Fruit fly (Drosophila melanogaster) whole organism, embryonic: ENCODE results near the gene RpL8.

Source experiments
- BtbVII ChIP-seq: fragments of 200-800 bp; sonication (Bioruptor generic); optimal IDR thresholded peaks from 3 replicates; lab custom pipeline; 2017; ENCODE audit warnings: missing biosample characterization, mild to moderate bottlenecking, missing genetic modification characterization
- CG1024 ChIP-seq: fragments of 200-800 bp; sonication (Bioruptor generic); IDR thresholded peaks from 2 replicates; pipeline ENCODE4 v1.3.6; 2022; ENCODE audit warnings: missing biosample characterization, missing genetic modification characterization
- CG10274 ChIP-seq: fragments of 200-800 bp; sonication (Bioruptor generic); optimal IDR thresholded peaks from 3 replicates; lab custom pipeline; 2017; ENCODE audit warnings: missing biosample characterization, mild to moderate bottlenecking, missing genetic modification characterization
- CG10979 ChIP-seq: fragments of 200-800 bp; sonication (Bioruptor generic); optimal IDR thresholded peaks from 2 replicates; lab custom pipeline; 2018; ENCODE audit warnings: missing biosample characterization, mild to moderate bottlenecking, missing genetic modification characterization, moderate library complexity
- CG11398 ChIP-seq: fragments of 200-800 bp; sonication (Bioruptor generic); optimal IDR thresholded peaks from 2 replicates; lab custom pipeline; 2016; ENCODE audit warnings: missing biosample characterization, missing genetic modification characterization
- CG11504 ChIP-seq: fragments of 200-800 bp; sonication (Bioruptor generic); optimal IDR thresholded peaks from 3 replicates; lab custom pipeline; 2019; ENCODE audit warnings: missing biosample characterization, mild to moderate bottlenecking, missing genetic modification characterization, moderate library complexity
- CG12155 ChIP-seq: fragments of 200-800 bp; sonication (Bioruptor generic); optimal IDR thresholded peaks from 3 replicates; lab custom pipeline; 2016; ENCODE audit warnings: missing biosample characterization, missing genetic modification characterization
- CG12219 ChIP-seq: fragments of 200-800 bp; sonication (Bioruptor generic); optimal IDR thresholded peaks from 3 replicates; lab custom pipeline; 2018; ENCODE audit warnings: missing biosample characterization, mild to moderate bottlenecking, missing genetic modification characterization
- CG1233 ChIP-seq: fragments of 200-800 bp; sonication (Bioruptor generic); optimal IDR thresholded peaks from 4 replicates; lab custom pipeline; 2018; ENCODE audit warnings: missing biosample characterization, mild to moderate bottlenecking, missing genetic modification characterization
- CG15269 ChIP-seq: fragments of 200-800 bp; sonication (Bioruptor generic); optimal IDR thresholded peaks from 2 replicates; lab custom pipeline; 2018; ENCODE audit warnings: missing biosample characterization, mild to moderate bottlenecking, missing genetic modification characterization, moderate library complexity
- CG16813 ChIP-seq: fragments of 200-800 bp; sonication (Bioruptor generic); IDR thresholded peaks from 3 replicates; pipeline ENCODE4 v1.3.6; 2022; ENCODE audit warnings: missing biosample characterization, missing genetic modification characterization; ENCODE audit not compliant: partially characterized antibody
- CG17186 ChIP-seq: fragments of 200-800 bp; sonication (Bioruptor generic); optimal IDR thresholded peaks from 3 replicates; lab custom pipeline; 2017; ENCODE audit warnings: missing biosample characterization, missing genetic modification reagents, missing genetic modification characterization
- CG17361 ChIP-seq: fragments of 200-800 bp; sonication (Bioruptor generic); IDR thresholded peaks from 3 replicates; pipeline ENCODE4 v1.3.6; 2022; ENCODE audit warnings: missing biosample characterization, missing genetic modification characterization
- CG18764 ChIP-seq: fragments of 200-800 bp; sonication (Bioruptor generic); optimal IDR thresholded peaks from 3 replicates; lab custom pipeline; 2016; ENCODE audit warnings: missing biosample characterization, missing genetic modification characterization
- CG33557 ChIP-seq: fragments of 200-800 bp; sonication (Bioruptor generic); optimal IDR thresholded peaks from 2 replicates; lab custom pipeline; 2019; ENCODE audit warnings: missing biosample characterization, mild to moderate bottlenecking, missing genetic modification characterization, moderate library complexity
- CG34422 ChIP-seq: fragments of 200-800 bp; sonication (Bioruptor generic); IDR thresholded peaks from 3 replicates; pipeline ENCODE4 v1.3.6; 2022; ENCODE audit warnings: missing biosample characterization, missing genetic modification characterization
- CG4707 ChIP-seq: fragments of 200-800 bp; sonication (Bioruptor generic); optimal IDR thresholded peaks from 2 replicates; lab custom pipeline; 2018; ENCODE audit warnings: missing biosample characterization, mild to moderate bottlenecking, missing genetic modification characterization, moderate library complexity
- CG6175 ChIP-seq: fragments of 200-800 bp; sonication (Bioruptor generic); IDR thresholded peaks from 3 replicates; pipeline ENCODE4 v1.3.6; 2022; ENCODE audit warnings: missing biosample characterization, missing genetic modification characterization
- CG6272 ChIP-seq: fragments of 200-800 bp; sonication (Bioruptor generic); IDR thresholded peaks from 2 replicates; pipeline ENCODE4 v1.3.6; 2022; ENCODE audit warnings: missing biosample characterization, missing genetic modification characterization
- CG9437 ChIP-seq: fragments of 200-800 bp; sonication (Bioruptor generic); optimal IDR thresholded peaks from 2 replicates; lab custom pipeline; 2018; ENCODE audit warnings: missing biosample characterization, mild to moderate bottlenecking, missing genetic modification characterization
- CoRest ChIP-seq: fragments of 200-800 bp; sonication (Bioruptor generic); optimal IDR thresholded peaks from 3 replicates; lab custom pipeline; 2018; ENCODE audit warnings: missing biosample characterization, mild to moderate bottlenecking, missing genetic modification characterization, moderate library complexity
- CrebB ChIP-seq: fragments of 200-800 bp; sonication (Bioruptor generic); optimal IDR thresholded peaks from 3 replicates; lab custom pipeline; 2018; ENCODE audit warnings: missing biosample characterization, mild to moderate bottlenecking, missing genetic modification characterization
- D19B ChIP-seq: fragments of 200-800 bp; sonication (Bioruptor generic); optimal IDR thresholded peaks from 2 replicates; lab custom pipeline; 2017; ENCODE audit warnings: missing biosample characterization, mild to moderate bottlenecking, missing genetic modification characterization
- Dfd ChIP-seq, 2 experiments: fragments of >200 bp; optimal IDR thresholded peaks; 2 replicates each; lab custom pipeline; 2017; ENCODE audit warnings: missing biosample characterization in 2 of 2, missing genetic modification characterization in 2 of 2
- Gsc ChIP-seq: fragments of 200-800 bp; sonication (Bioruptor generic); IDR thresholded peaks from 2 replicates; pipeline ENCODE4 v1.3.6; 2022; ENCODE audit warnings: missing biosample characterization, missing genetic modification characterization
- H2.0 ChIP-seq: fragments of 200-800 bp; sonication (Bioruptor generic); IDR thresholded peaks from 2 replicates; pipeline ENCODE4 v1.3.6; 2022; ENCODE audit warnings: missing biosample characterization, missing genetic modification characterization
- HLH4C ChIP-seq: fragments of 200-800 bp; sonication (Bioruptor generic); IDR thresholded peaks from 3 replicates; pipeline ENCODE4 v1.3.6; 2022; ENCODE audit warnings: missing biosample characterization, missing genetic modification characterization; ENCODE audit not compliant: partially characterized antibody
- Hr3 ChIP-seq: fragments of 200-800 bp; sonication (Bioruptor generic); optimal IDR thresholded peaks from 3 replicates; lab custom pipeline; 2016; ENCODE audit warnings: missing biosample characterization, missing genetic modification characterization
- Hr39 ChIP-seq: fragments of >200 bp; optimal IDR thresholded peaks from 2 replicates; lab custom pipeline; 2017
- Lhr ChIP-seq: fragments of 200-800 bp; sonication (Bioruptor generic); optimal IDR thresholded peaks from 3 replicates; lab custom pipeline; 2017; ENCODE audit warnings: mild to moderate bottlenecking, missing biosample characterization, missing genetic modification reagents, missing genetic modification characterization
- Lim3 ChIP-seq: fragments of 200-800 bp; sonication (Bioruptor generic); IDR thresholded peaks from 2 replicates; pipeline ENCODE4 v1.3.6; 2022; ENCODE audit warnings: missing biosample characterization, missing genetic modification characterization
- Poxn ChIP-seq: fragments of 200-800 bp; sonication (Bioruptor generic); IDR thresholded peaks from 2 replicates; pipeline ENCODE4 v1.3.6; 2022; ENCODE audit warnings: missing biosample characterization, missing genetic modification characterization
- Ravus ChIP-seq: fragments of 200-800 bp; sonication (Bioruptor generic); IDR thresholded peaks from 2 replicates; pipeline ENCODE4 v1.3.6; 2022; ENCODE audit warnings: missing biosample characterization, missing genetic modification characterization
- Six4 ChIP-seq: fragments of 200-800 bp; sonication (Bioruptor generic); optimal IDR thresholded peaks from 2 replicates; lab custom pipeline; 2016; ENCODE audit warnings: missing biosample characterization, missing genetic modification characterization
- chn ChIP-seq: fragments of 200-800 bp; sonication (Bioruptor generic); optimal IDR thresholded peaks from 2 replicates; lab custom pipeline; 2016; ENCODE audit warnings: missing biosample characterization, missing genetic modification characterization
- disco-r ChIP-seq: fragments of 200-800 bp; sonication (Bioruptor generic); optimal IDR thresholded peaks from 2 replicates; lab custom pipeline; 2016; ENCODE audit warnings: missing biosample characterization, missing genetic modification characterization
- dmrt11E ChIP-seq: fragments of 200-800 bp; sonication (Bioruptor generic); optimal IDR thresholded peaks from 3 replicates; lab custom pipeline; 2018; ENCODE audit warnings: missing biosample characterization, mild to moderate bottlenecking, missing genetic modification characterization, moderate library complexity
- dmrt99B ChIP-seq: fragments of 200-800 bp; sonication (Bioruptor generic); optimal IDR thresholded peaks from 2 replicates; lab custom pipeline; 2018; ENCODE audit warnings: missing biosample characterization, mild to moderate bottlenecking, missing genetic modification characterization, moderate library complexity
- emc ChIP-seq: fragments of 200-800 bp; sonication (Bioruptor generic); optimal IDR thresholded peaks from 2 replicates; lab custom pipeline; 2016; ENCODE audit warnings: missing biosample characterization, missing genetic modification characterization
- ems ChIP-seq: fragments of 200-800 bp; sonication (Bioruptor generic); optimal IDR thresholded peaks from 3 replicates; lab custom pipeline; 2016; ENCODE audit warnings: missing biosample characterization, missing genetic modification characterization
- esg ChIP-seq: fragments of 200-800 bp; sonication (Bioruptor generic); conservative IDR thresholded peaks from 2 replicates; pipeline ENCODE4 v1.3.6; 2022; ENCODE audit warnings: missing biosample characterization, missing genetic modification characterization
- hth ChIP-seq: fragments of >200 bp; optimal IDR thresholded peaks from 2 replicates; lab custom pipeline; 2017; ENCODE audit warnings: inconsistent platforms
- inv ChIP-seq: fragments of 200-800 bp; sonication (Bioruptor generic); IDR thresholded peaks from 2 replicates; pipeline ENCODE4 v1.3.6; 2022; ENCODE audit warnings: missing biosample characterization, missing genetic modification characterization; ENCODE audit not compliant: partially characterized antibody
- lov ChIP-seq, 2 experiments: fragments of 200-800 bp in 1 of 2; fragments of >200 bp in 1 of 2; sonication (Bioruptor generic) in 1 of 2; IDR thresholded peaks in 1 of 2; optimal IDR thresholded peaks in 1 of 2; 2 replicates in 1 of 2; 3 replicates in 1 of 2; pipeline versions ENCODE4 v1.3.6 to Lab custom; 2017 to 2022; ENCODE audit warnings: missing biosample characterization in 1 of 2, missing genetic modification characterization in 1 of 2
- mirr ChIP-seq: fragments of 200-800 bp; sonication (Bioruptor generic); optimal IDR thresholded peaks from 3 replicates; lab custom pipeline; 2018; ENCODE audit warnings: missing biosample characterization, mild to moderate bottlenecking, missing genetic modification characterization
- p53 ChIP-seq: fragments of 200-800 bp; sonication (Bioruptor generic); optimal IDR thresholded peaks from 2 replicates; lab custom pipeline; 2016; ENCODE audit warnings: missing biosample characterization, missing genetic modification characterization
- sr ChIP-seq: fragments of 200-800 bp; sonication (Bioruptor generic); IDR thresholded peaks from 3 replicates; pipeline ENCODE4 v1.3.6; 2022; ENCODE audit warnings: missing biosample characterization, missing genetic modification characterization
- zen ChIP-seq: fragments of 200-800 bp; sonication (Bioruptor generic); optimal IDR thresholded peaks from 3 replicates; lab custom pipeline; 2018; ENCODE audit warnings: missing biosample characterization, mild to moderate bottlenecking, missing genetic modification characterization, moderate library complexity
- zfh1 ChIP-seq: fragments of 200-800 bp; sonication (Bioruptor generic); IDR thresholded peaks from 3 replicates; pipeline ENCODE4 v1.3.6; 2022; ENCODE audit warnings: missing biosample characterization, missing genetic modification characterization

The RpL8 gene

dm6 chr3L:2585794-2586741, 1.2 kb upstream of the RpL8 start, which contains the start of gene msn (continued):
- TF ChIP-seq CG12219 (GFP tag; lab: Kevin White, UChicago) (no peak), disco-r (GFP tag; lab: Kevin White, UChicago) (no peak), CG1024 (GFP tag; lab: Robert Waterston, UW) (peak; percentile 5; the same call in 1 of the 2 replicates), CG34422 (GFP tag; lab: Robert Waterston, UW) (peak; percentile 88; the same call in 2 of the 3 replicates), Hr39 (lab: Kevin White, UChicago) (no peak), CG17186 (GFP tag; lab: Kevin White, UChicago) (peak; percentile 40), Lhr (GFP tag; lab: Kevin White, UChicago) (peak; percentile 38), CG11504 (tag; lab: Kevin White, UChicago) (no peak), lov (optimal IDR thresholded peaks at IDR 0.05; lab: Kevin White, UChicago) (no peak), lov (GFP tag; IDR thresholded peaks at IDR 0.05; lab: Robert Waterston, UW) (no peak), CG17361 (no peak), Lim3 (GFP tag; lab: Robert Waterston, UW) (no peak), zfh1 (GFP tag; lab: Robert Waterston, UW) (peak; percentile 67), CG10979 (no peak), CG18764 (GFP tag; lab: Kevin White, UChicago) (no peak), HLH4C (GFP tag; lab: Robert Waterston, UW) (peak; percentile 53; the same call in 2 of the 3 replicates), H2.0 (GFP tag; lab: Robert Waterston, UW) (no peak), CG1233 (GFP tag; lab: Kevin White, UChicago) (no peak), dmrt99B (tag; lab: Kevin White, UChicago) (no peak), CrebB (peak; percentile 5), ems (peak; percentile 33), CG9437 (GFP tag; lab: Kevin White, UChicago) (no peak), p53 (GFP tag; lab: Kevin White, UChicago) (no peak), CG16813 (peak; percentile 40; the same call in 1 of the 3 replicates), CG6175 (GFP tag; lab: Robert Waterston, UW) (no peak), zen (tag; lab: Kevin White, UChicago) (peak; percentile 27), Dfd (GFP tag; optimal IDR thresholded peaks at IDR 0.05; lab: Kevin White, UChicago) (no peak), Six4 (GFP tag; lab: Kevin White, UChicago) (no peak), sr (GFP tag; lab: Robert Waterston, UW) (peak; percentile 49; the same call in 1 of the 3 replicates), CG4707 (GFP tag; lab: Kevin White, UChicago) (no peak), Ravus (GFP tag; lab: Robert Waterston, UW) (no peak), mirr (GFP tag; lab: Kevin White, UChicago) (peak; percentile 55), D19B (GFP tag; lab: Kevin White, UChicago) (no peak), CG15269 (tag; lab: Kevin White, UChicago) (no peak), hth (lab: Kevin White, UChicago) (no peak), emc (no peak), chn (GFP tag; lab: Kevin White, UChicago) (no peak), Gsc (no peak), Hr3 (GFP tag; lab: Kevin White, UChicago) (no peak), CG11398 (peak; percentile 11), dmrt11E (tag; lab: Kevin White, UChicago) (no peak), Poxn (GFP tag; lab: Robert Waterston, UW) (no peak), CG10274 (GFP tag; lab: Kevin White, UChicago) (peak; percentile 22), BtbVII (GFP tag; lab: Kevin White, UChicago) (peak; percentile 60), CG33557 (GFP tag; lab: Kevin White, UChicago) (peak; percentile 36), inv (GFP tag; lab: Robert Waterston, UW) (peak; percentile 28; the same call in 1 of the 2 replicates), esg (GFP tag; lab: Robert Waterston, UW) (no peak), CG6272 (GFP tag; lab: Robert Waterston, UW) (peak; percentile 21; the same call in 1 of the 2 replicates), CG12155 (GFP tag; lab: Kevin White, UChicago) (no peak), CoRest (no peak)
